Worm (Caenorhabditis elegans): ENCODE results near the gene C46C2.3.

- no peak for TF ChIP-seq dmd-4 (tag; optimal IDR thresholded peaks at IDR 0.05)
- TF ChIP-seq blmp-1 (tag; optimal IDR thresholded peaks at IDR 0.05; ENCODE audit: insufficient read depth), result no peak
- no peak for TF ChIP-seq mab-5 (tag; optimal IDR thresholded peaks at IDR 0.05)
- TF ChIP-seq lin-39 (tag; optimal IDR thresholded peaks at IDR 0.05), result no peak
- no peak for TF ChIP-seq unc-62 (GFP tag; optimal IDR thresholded peaks at IDR 0.05)
- no peak for TF ChIP-seq lin-13 (GFP tag; optimal IDR thresholded peaks at IDR 0.05)
- no peak for TF ChIP-seq elt-1 (tag; optimal IDR thresholded peaks at IDR 0.05)
- TF ChIP-seq nhr-77 (tag; optimal IDR thresholded peaks at IDR 0.05), result no peak
- no peak for TF ChIP-seq ztf-11 (tag; optimal IDR thresholded peaks at IDR 0.05)
Measured at ce11 chrIV:9262295-9262694, 37.4 kb downstream of the C46C2.3 start.
